Worm (Caenorhabditis elegans) whole organism, L2 larva: Measurements from ENCODE around the gene lam-1.

ENCODE experiments used
- blmp-1 ChIP-seq: sonication (generic microtip); optimal IDR thresholded peaks from 2 replicates; lab custom pipeline; 2017; ENCODE audit warnings: missing genetic modification characterization, mild to moderate bottlenecking, missing compliant biosample characterization, antibody characterized with exemption, moderate library complexity; ENCODE audit not compliant: insufficient read depth
- ceh-16 ChIP-seq: fragments of 150-350 bp; optimal IDR thresholded peaks from 2 replicates; lab custom pipeline; 2014; ENCODE audit warnings: missing biosample characterization, missing genetic modification characterization
- lsy-2 ChIP-seq, 2 experiments: fragments of 150-350 bp in 1 of 2; sonication (generic microtip) in 1 of 2; optimal IDR thresholded peaks; 2 replicates each; lab custom pipeline; 2014 to 2017; ENCODE audit warnings: missing biosample characterization in 2 of 2, missing genetic modification characterization in 2 of 2
- ztf-11 ChIP-seq: sonication (generic microtip); optimal IDR thresholded peaks from 2 replicates; lab custom pipeline; 2017; ENCODE audit warnings: missing biosample characterization, missing genetic modification characterization

- TF ChIP-seq ztf-11 (tag; lab: Kevin White, UChicago) (no peak), blmp-1 (tag; lab: Kevin White, UChicago) (no peak), ceh-16 (tag; lab: Kevin White, UChicago) (no peak), lsy-2 (tag; optimal IDR thresholded peaks at IDR 0.05; lab: Kevin White, UChicago) (no peak)
Observed at ce11 chrIV:5215092-5215491, 42.0 kb downstream of the lam-1 start, which contains the start of gene Y59E9AL.4.
